Fruit fly (Drosophila melanogaster): ENCODE data around the gene CG14104.
A peak's percentile ranks its signal among the peaks of the same experiment; 100 is the strongest.

CG14104 gene

dm6 chr3L:19790929-19791687, 15.9 kb downstream of the CG14104 start (continued):
- TF ChIP-seq lz (GFP tag; optimal IDR thresholded peaks at IDR 0.05) = peak; percentile 80
- TF ChIP-seq CG4318 (GFP tag; optimal IDR thresholded peaks at IDR 0.05) = peak; percentile 62
- peak; percentile 26 for TF ChIP-seq CG11762 (GFP tag; optimal IDR thresholded peaks at IDR 0.05; ENCODE audit: insufficient read depth)
- TF ChIP-seq esn (GFP tag; optimal IDR thresholded peaks at IDR 0.05) = peak; percentile 82
- peak; percentile 67 for TF ChIP-seq CG31627 (GFP tag; optimal IDR thresholded peaks at IDR 0.05)
- peak; percentile 39 for TF ChIP-seq CG6276 (GFP tag; optimal IDR thresholded peaks at IDR 0.05)
- TF ChIP-seq CG1621 (tag; optimal IDR thresholded peaks at IDR 0.05) = no peak
- TF ChIP-seq CG7368 (GFP tag; optimal IDR thresholded peaks at IDR 0.05) = peak; percentile 34
- TF ChIP-seq Eip75B (GFP tag; optimal IDR thresholded peaks at IDR 0.05) = peak; percentile 76
- peak; percentile 56 for TF ChIP-seq spab (GFP tag; optimal IDR thresholded peaks at IDR 0.05)
- peak; percentile 64 for TF ChIP-seq Ets21C (GFP tag; optimal IDR thresholded peaks at IDR 0.05)
- no peak for TF ChIP-seq fd85E (GFP tag; optimal IDR thresholded peaks at IDR 0.05)
- TF ChIP-seq Sox15 (GFP tag; optimal IDR thresholded peaks at IDR 0.05) = peak; percentile 33
- no peak for TF ChIP-seq vri (GFP tag; optimal IDR thresholded peaks at IDR 0.05)
- TF ChIP-seq Eip93F (GFP tag; optimal IDR thresholded peaks at IDR 0.05) = peak; percentile 9
- peak; percentile 77 for TF ChIP-seq topi (GFP tag; optimal IDR thresholded peaks at IDR 0.05)
- TF ChIP-seq Smox (GFP tag; optimal IDR thresholded peaks at IDR 0.05) = peak; percentile 27
- TF ChIP-seq net (GFP tag; optimal IDR thresholded peaks at IDR 0.05) = peak; percentile 68
- TF ChIP-seq CG16779 (tag; optimal IDR thresholded peaks at IDR 0.05) = peak; percentile 37
- peak; percentile 62 for TF ChIP-seq CG3919 (GFP tag; optimal IDR thresholded peaks at IDR 0.05)
- peak; percentile 73 for TF ChIP-seq CG32006 (GFP tag; optimal IDR thresholded peaks at IDR 0.05)
- TF ChIP-seq CG11294 (GFP tag; IDR thresholded peaks at IDR 0.05) = no peak
- peak; percentile 44 for TF ChIP-seq CG8319 (GFP tag; optimal IDR thresholded peaks at IDR 0.05)
- TF ChIP-seq Met (GFP tag; optimal IDR thresholded peaks at IDR 0.05) = peak; percentile 80
- peak; percentile 67 for TF ChIP-seq OdsH (GFP tag; optimal IDR thresholded peaks at IDR 0.05)
- TF ChIP-seq CG8632 (GFP tag; optimal IDR thresholded peaks at IDR 0.05) = peak; percentile 58
- TF ChIP-seq salr (GFP tag; optimal IDR thresholded peaks at IDR 0.05) = peak in 1 of 2 experiments; percentile 69
- TF ChIP-seq CG6808 (GFP tag; optimal IDR thresholded peaks at IDR 0.05) = peak; percentile 43
- TF ChIP-seq CG11902 (GFP tag; optimal IDR thresholded peaks at IDR 0.05) = peak; percentile 14
- TF ChIP-seq CG10631 (GFP tag; optimal IDR thresholded peaks at IDR 0.05) = peak; percentile 54
- peak; percentile 49 for TF ChIP-seq cyc (GFP tag; optimal IDR thresholded peaks at IDR 0.05)

DNA sequence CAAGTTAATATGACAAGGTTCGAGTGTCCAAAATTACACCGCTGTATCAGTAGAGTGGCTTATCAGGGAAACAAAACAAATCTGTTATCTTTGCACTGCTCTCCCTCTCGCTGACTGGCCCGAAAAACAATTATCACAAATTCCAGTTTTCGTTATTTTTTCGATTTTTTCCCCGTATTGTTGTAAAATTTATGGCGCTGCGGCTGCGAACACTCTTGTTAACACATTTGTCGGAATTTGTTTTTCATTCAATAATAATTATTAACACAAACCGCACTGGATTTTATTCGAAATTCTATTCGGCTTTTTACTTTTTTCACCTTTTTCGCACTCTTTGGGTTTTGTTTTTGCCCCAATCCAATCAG, 16.5 kb downstream of the CG14104 start:
- no peak for TF ChIP-seq topi (GFP tag; optimal IDR thresholded peaks at IDR 0.05)
- TF ChIP-seq dac (GFP tag; optimal IDR thresholded peaks at IDR 0.05) = no peak
- TF ChIP-seq Eip93F (GFP tag; optimal IDR thresholded peaks at IDR 0.05) = no peak
- TF ChIP-seq CG1621 (tag; optimal IDR thresholded peaks at IDR 0.05) = no peak
- no peak for TF ChIP-seq vri (GFP tag; optimal IDR thresholded peaks at IDR 0.05)
- TF ChIP-seq Gug (GFP tag; IDR thresholded peaks at IDR 0.05) = no peak
- TF ChIP-seq Eip78C (GFP tag) = no peak
- no peak for TF ChIP-seq Smox (GFP tag; optimal IDR thresholded peaks at IDR 0.05)
- TF ChIP-seq Met (GFP tag; optimal IDR thresholded peaks at IDR 0.05) = no peak
- TF ChIP-seq salr (GFP tag; optimal IDR thresholded peaks at IDR 0.05) = no peak
- TF ChIP-seq esn (GFP tag; optimal IDR thresholded peaks at IDR 0.05) = no peak
- TF ChIP-seq CG11902 (GFP tag; optimal IDR thresholded peaks at IDR 0.05) = no peak
- no peak for TF ChIP-seq CG11294 (GFP tag; IDR thresholded peaks at IDR 0.05)
- TF ChIP-seq CG11762 (GFP tag; optimal IDR thresholded peaks at IDR 0.05; ENCODE audit: insufficient read depth) = no peak
- TF ChIP-seq CG8632 (GFP tag; optimal IDR thresholded peaks at IDR 0.05) = no peak
- no peak for TF ChIP-seq Ets96B (tag; optimal IDR thresholded peaks at IDR 0.05)
- no peak for TF ChIP-seq Hr4 (GFP tag; optimal IDR thresholded peaks at IDR 0.05)
- TF ChIP-seq eg (GFP tag; IDR thresholded peaks at IDR 0.05) = no peak
- no peak for TF ChIP-seq CG6854 (GFP tag; optimal IDR thresholded peaks at IDR 0.05)
- TF ChIP-seq fd85E (GFP tag; optimal IDR thresholded peaks at IDR 0.05) = no peak
